4 worm cellular contexts compared by ENCODE assay signal in the genomic region with DNA sequence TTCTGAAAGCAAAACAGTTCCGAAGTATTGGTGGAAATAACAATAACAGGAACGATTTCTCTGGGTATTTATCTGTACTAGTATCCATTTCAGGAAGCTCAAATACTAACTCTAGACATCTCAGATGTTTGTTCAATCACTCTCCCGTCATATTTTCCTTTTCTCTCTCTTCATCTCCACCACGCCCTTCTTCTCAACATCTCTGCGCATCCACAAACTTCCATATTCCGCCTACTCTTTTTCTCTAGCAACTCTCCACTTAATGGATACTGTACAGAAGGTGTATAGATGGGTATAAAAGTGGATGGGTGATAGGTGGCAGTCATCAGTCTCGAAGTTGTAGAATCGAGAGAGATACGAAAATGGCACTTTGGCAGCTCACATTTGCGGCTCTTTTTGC.
TF ChIP-seq lines count a peak whose summit lies in the region.

A gene (plus strand): TSS at position 336 of the 400 bp plus-strand sequence.

TF ChIP-seq in whole organism, L1 larva, 84 proteins besides CTCF, POLR2A, EP300 and RAD21 (continues in another document):
- peak; percentile 69 for TF ChIP-seq lin-14 (GFP tag; optimal IDR thresholded peaks at IDR 0.05; lab: Kevin White, UChicago)
- TF ChIP-seq skn-1 (tag; optimal IDR thresholded peaks at IDR 0.05; lab: Kevin White, UChicago), result no peak
- TF ChIP-seq Y116A8C.19 (tag; optimal IDR thresholded peaks at IDR 0.05; lab: Kevin White, UChicago; ENCODE audit: borderline replicate concordance), result no peak
- no peak for TF ChIP-seq ceh-8 (GFP tag; optimal IDR thresholded peaks at IDR 0.05; lab: Kevin White, UChicago)
- TF ChIP-seq nhr-85 (tag; lab: Kevin White, UChicago), result peak; percentile 79
- TF ChIP-seq elt-3 (tag; optimal IDR thresholded peaks at IDR 0.05; lab: Kevin White, UChicago), result peak in 2 of 6 experiments; percentile 16 to 40
- peak; percentile 57 for TF ChIP-seq nhr-20 (tag; optimal IDR thresholded peaks at IDR 0.05; lab: Kevin White, UChicago)
- TF ChIP-seq fos-1 (tag; optimal IDR thresholded peaks at IDR 0.05; lab: Kevin White, UChicago), result peak; percentile 4
- TF ChIP-seq nhr-11 (tag; optimal IDR thresholded peaks at IDR 0.05; lab: Kevin White, UChicago), result no peak
- no peak for TF ChIP-seq jun-1 (tag; optimal IDR thresholded peaks at IDR 0.05; lab: Kevin White, UChicago)
- TF ChIP-seq tbx-2 (tag; optimal IDR thresholded peaks at IDR 0.05; lab: Kevin White, UChicago), result peak; percentile 24
- TF ChIP-seq sup-37 (GFP tag; optimal IDR thresholded peaks at IDR 0.05; lab: Kevin White, UChicago), result no peak
- TF ChIP-seq hlh-4 (tag; optimal IDR thresholded peaks at IDR 0.05; lab: Kevin White, UChicago), result no peak
- TF ChIP-seq mab-9 (GFP tag; IDR thresholded peaks at IDR 0.05; lab: Robert Waterston, UW), result no peak
- TF ChIP-seq lsy-2 (tag; optimal IDR thresholded peaks at IDR 0.05; lab: Kevin White, UChicago), result peak; percentile 0 to 72
- TF ChIP-seq aly-2 (tag; optimal IDR thresholded peaks at IDR 0.05; lab: Kevin White, UChicago), result no peak
- TF ChIP-seq C04F5.9 (tag; optimal IDR thresholded peaks at IDR 0.05; lab: Kevin White, UChicago), result no peak
- TF ChIP-seq unc-30 (tag; optimal IDR thresholded peaks at IDR 0.05; lab: Kevin White, UChicago), result no peak
- no peak for TF ChIP-seq vab-15 (tag; optimal IDR thresholded peaks at IDR 0.05; lab: Kevin White, UChicago)
- no peak for TF ChIP-seq nhr-12 (tag; optimal IDR thresholded peaks at IDR 0.05; lab: Kevin White, UChicago)
- peak in 1 of 3 experiments; percentile 6 for TF ChIP-seq ceh-82 (tag; optimal IDR thresholded peaks at IDR 0.05; lab: Kevin White, UChicago)
- no peak for TF ChIP-seq unc-86 (tag; optimal IDR thresholded peaks at IDR 0.05; lab: Kevin White, UChicago)

TF ChIP-seq in whole organism, L2 larva, 48 proteins besides CTCF, POLR2A, EP300 and RAD21 (continues in another document):
- TF ChIP-seq nhr-21 (tag; optimal IDR thresholded peaks at IDR 0.05; lab: Kevin White, UChicago) (peak; percentile 17), snpc-4 (tag; optimal IDR thresholded peaks at IDR 0.05; lab: Kevin White, UChicago) (no peak), blmp-1 (tag; optimal IDR thresholded peaks at IDR 0.05; lab: Kevin White, UChicago; ENCODE audit: insufficient read depth) (peak; percentile 7), ztf-1 (GFP tag; conservative IDR thresholded peaks at IDR 0.05; lab: Robert Waterston, UW) (no peak), sma-3 (GFP tag; optimal IDR thresholded peaks at IDR 0.05; lab: Kevin White, UChicago) (peak; percentile 47), aly-2 (tag; optimal IDR thresholded peaks at IDR 0.05; lab: Kevin White, UChicago) (no peak), nhr-6 (tag; optimal IDR thresholded peaks at IDR 0.05; lab: Kevin White, UChicago) (no peak), nhr-23 (tag; optimal IDR thresholded peaks at IDR 0.05; lab: Kevin White, UChicago) (no peak), gmeb-1 (tag; optimal IDR thresholded peaks at IDR 0.05; lab: Kevin White, UChicago) (no peak), nhr-237 (tag; optimal IDR thresholded peaks at IDR 0.05; lab: Kevin White, UChicago) (no peak), lin-39 (tag; optimal IDR thresholded peaks at IDR 0.05; lab: Kevin White, UChicago) (no peak), nhr-10 (tag; optimal IDR thresholded peaks at IDR 0.05; lab: Kevin White, UChicago) (no peak), elt-1 (tag; optimal IDR thresholded peaks at IDR 0.05; lab: Kevin White, UChicago) (no peak), crh-2 (tag; optimal IDR thresholded peaks at IDR 0.05; lab: Kevin White, UChicago) (no peak), nhr-11 (tag; optimal IDR thresholded peaks at IDR 0.05; lab: Kevin White, UChicago) (no peak), nhr-129 (tag; optimal IDR thresholded peaks at IDR 0.05; lab: Kevin White, UChicago) (peak; percentile 47), nhr-77 (tag; optimal IDR thresholded peaks at IDR 0.05; lab: Kevin White, UChicago) (no peak), unc-62 (GFP tag; optimal IDR thresholded peaks at IDR 0.05; lab: Kevin White, UChicago) (no peak), sem-4 (tag; optimal IDR thresholded peaks at IDR 0.05; lab: Kevin White, UChicago) (no peak), zag-1 (tag; optimal IDR thresholded peaks at IDR 0.05; lab: Kevin White, UChicago) (no peak), nhr-25 (tag; optimal IDR thresholded peaks at IDR 0.05; lab: Kevin White, UChicago) (peak; percentile 67), C34F6.9 (tag; optimal IDR thresholded peaks at IDR 0.05; lab: Kevin White, UChicago) (no peak), F13H6.1 (tag; optimal IDR thresholded peaks at IDR 0.05; lab: Kevin White, UChicago) (peak; percentile 50), mab-5 (tag; optimal IDR thresholded peaks at IDR 0.05; lab: Kevin White, UChicago) (no peak)

TF ChIP-seq in whole organism, L3 larva, 47 proteins besides CTCF, POLR2A, EP300 and RAD21:
- TF ChIP-seq tbx-2 (tag; optimal IDR thresholded peaks at IDR 0.05; lab: Kevin White, UChicago) (no peak), nhr-77 (tag; optimal IDR thresholded peaks at IDR 0.05; lab: Kevin White, UChicago) (no peak), nhr-76 (tag; optimal IDR thresholded peaks at IDR 0.05; lab: Kevin White, UChicago) (no peak), egl-27 (tag; optimal IDR thresholded peaks at IDR 0.05; lab: Kevin White, UChicago) (no peak), nhr-25 (tag; optimal IDR thresholded peaks at IDR 0.05; lab: Kevin White, UChicago) (peak; percentile 59), pha-4 (tag; optimal IDR thresholded peaks at IDR 0.05; lab: Kevin White, UChicago) (peak; percentile 60), nhr-11 (tag; optimal IDR thresholded peaks at IDR 0.05; lab: Kevin White, UChicago) (no peak), unc-62 (GFP tag; optimal IDR thresholded peaks at IDR 0.05; lab: Kevin White, UChicago) (no peak), nhr-23 (tag; optimal IDR thresholded peaks at IDR 0.05; lab: Kevin White, UChicago) (peak; percentile 47), nfya-1 (tag; optimal IDR thresholded peaks at IDR 0.05; lab: Kevin White, UChicago; ENCODE audit: insufficient read depth) (peak; percentile 17), egl-5 (tag; optimal IDR thresholded peaks at IDR 0.05; lab: Kevin White, UChicago) (peak; percentile 5), fos-1 (tag; optimal IDR thresholded peaks at IDR 0.05; lab: Kevin White, UChicago) (no peak)

TF ChIP-seq in whole organism, L4 larva, 104 proteins besides CTCF, POLR2A, EP300 and RAD21:
- TF ChIP-seq lsy-2 (tag; optimal IDR thresholded peaks at IDR 0.05; lab: Kevin White, UChicago) (no peak), aha-1 (tag; lab: Kevin White, UChicago) (peak; percentile 12), unc-62 (GFP tag; optimal IDR thresholded peaks at IDR 0.05 in 1 of 2; lab: Kevin White, UChicago) (peak in 1 of 2 experiments; percentile 87), unc-62 (tag; optimal IDR thresholded peaks at IDR 0.05; lab: Kevin White, UChicago) (no peak), nhr-28 (tag; optimal IDR thresholded peaks at IDR 0.05; lab: Kevin White, UChicago) (peak; percentile 35), mxl-3 (GFP tag; optimal IDR thresholded peaks at IDR 0.05; lab: Kevin White, UChicago) (peak; percentile 14), mdl-1 (tag; optimal IDR thresholded peaks at IDR 0.05; lab: Kevin White, UChicago) (peak in 1 of 2 experiments; percentile 30), ama-1 (optimal IDR thresholded peaks at IDR 0.05; lab: Kevin White, UChicago) (no peak), ceh-20 (GFP tag; IDR thresholded peaks at IDR 0.05; lab: Robert Waterston, UW) (no peak), Y48G9A.11 (GFP tag; IDR thresholded peaks at IDR 0.05; lab: Robert Waterston, UW) (no peak), F10B5.3 (tag; optimal IDR thresholded peaks at IDR 0.05; lab: Kevin White, UChicago) (no peak), arid-1 (GFP tag; conservative IDR thresholded peaks at IDR 0.05; lab: Robert Waterston, UW) (no peak), D1046.2 (GFP tag; IDR thresholded peaks at IDR 0.05; lab: Robert Waterston, UW) (no peak), dve-1 (tag; optimal IDR thresholded peaks at IDR 0.05; lab: Kevin White, UChicago; ENCODE audit: insufficient read depth) (peak; percentile 1), Y5F2A.4 (GFP tag; optimal IDR thresholded peaks at IDR 0.05; lab: Kevin White, UChicago) (no peak)
TF ChIP-seq in whole organism, L4 larva: peak in this region for 6.
